Fruit fly (Drosophila melanogaster) S2 (cell line): Measurements from ENCODE around the gene GAA1.

Experiments used
- CG8478 ChIP-seq: fragments of >200 bp; optimal IDR thresholded peaks from 2 replicates; lab custom pipeline; 2018
- CTCF ChIP-seq, 2 experiments: fragments of >200 bp; optimal IDR thresholded peaks; 2 replicates each; lab custom pipeline; 2018

DNA sequence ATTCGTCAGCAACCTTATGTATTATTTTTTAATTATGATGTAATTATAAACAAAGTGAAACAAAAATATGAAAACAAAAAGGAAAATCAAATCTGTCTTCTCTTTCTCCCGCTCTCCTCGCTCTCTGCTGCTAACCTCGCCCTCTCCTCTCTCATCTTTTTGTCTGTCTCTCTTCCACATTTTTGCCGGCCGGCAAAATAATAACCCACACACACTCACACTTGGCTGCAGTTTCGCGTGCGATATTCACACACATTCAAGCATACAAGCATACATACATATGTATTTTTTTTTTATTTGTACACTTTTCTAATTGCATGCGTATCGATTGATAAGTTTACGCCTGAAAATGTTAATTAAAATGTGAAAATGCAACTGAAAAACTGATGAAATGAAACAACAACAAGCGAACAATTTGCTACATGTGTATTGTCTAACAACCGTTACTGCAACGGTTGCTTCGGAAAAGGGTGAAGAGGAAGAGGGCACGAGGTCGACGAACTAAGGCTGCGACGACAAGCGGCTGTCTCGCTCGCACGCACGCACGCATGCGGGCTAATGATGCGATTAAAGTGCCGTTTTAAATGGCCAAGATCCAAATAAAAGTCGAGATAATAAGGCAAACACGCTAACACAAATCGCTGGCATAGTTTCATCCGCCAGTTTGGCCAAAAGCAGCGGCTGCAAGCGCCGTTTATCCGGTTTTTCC is 31.4 kb upstream of the GAA1 start:
- TF ChIP-seq CTCF (optimal IDR thresholded peaks at IDR 0.05; lab: Kevin White, UChicago), result no peak
- TF ChIP-seq CG8478 (lab: Kevin White, UChicago), result no peak
